Worm (Caenorhabditis elegans) whole organism, L2 larva: ENCODE data around the gene rpac-19.

Experiments used
- alr-1 ChIP-seq: fragments of 150-350 bp; optimal IDR thresholded peaks from 2 replicates; lab custom pipeline; 2014; ENCODE audit warnings: missing biosample characterization, missing genetic modification characterization
- ama-1 ChIP-seq: fragments of 150-350 bp; optimal IDR thresholded peaks from 2 replicates; lab custom pipeline; 2018; ENCODE audit warnings: inconsistent platforms
- blmp-1 ChIP-seq: sonication (generic microtip); optimal IDR thresholded peaks from 2 replicates; lab custom pipeline; 2017; ENCODE audit warnings: missing genetic modification characterization, mild to moderate bottlenecking, missing compliant biosample characterization, antibody characterized with exemption, moderate library complexity; ENCODE audit not compliant: insufficient read depth
- ceh-82 ChIP-seq: fragments of 150-350 bp; optimal IDR thresholded peaks from 2 replicates; lab custom pipeline; 2014; ENCODE audit warnings: missing biosample characterization, missing genetic modification characterization
- egl-27 ChIP-seq: sonication (generic microtip); optimal IDR thresholded peaks from 3 replicates; lab custom pipeline; 2017; ENCODE audit warnings: missing biosample characterization, missing genetic modification reagents, missing genetic modification characterization
- elt-1 ChIP-seq: fragments of 150-350 bp; optimal IDR thresholded peaks from 2 replicates; lab custom pipeline; 2014; ENCODE audit warnings: missing biosample characterization, missing genetic modification characterization
- elt-3 ChIP-seq: sonication (generic microtip); optimal IDR thresholded peaks from 2 replicates; lab custom pipeline; 2017; ENCODE audit warnings: missing biosample characterization, missing genetic modification characterization
- lsy-2 ChIP-seq, 2 experiments: fragments of 150-350 bp in 1 of 2; sonication (generic microtip) in 1 of 2; optimal IDR thresholded peaks; 2 replicates each; lab custom pipeline; 2014 to 2017; ENCODE audit warnings: missing biosample characterization in 2 of 2, missing genetic modification characterization in 2 of 2
- mdl-1 ChIP-seq, 2 experiments: fragments of 150-350 bp in 1 of 2; sonication (generic microtip) in 1 of 2; optimal IDR thresholded peaks; 2 replicates each; lab custom pipeline; 2017; ENCODE audit warnings: missing biosample characterization in 2 of 2, missing genetic modification characterization in 2 of 2
- nhr-10 ChIP-seq: sonication (generic microtip); optimal IDR thresholded peaks from 2 replicates; lab custom pipeline; 2017; ENCODE audit warnings: missing biosample characterization, missing genetic modification characterization
- nhr-23 ChIP-seq: fragments of 150-350 bp; optimal IDR thresholded peaks from 2 replicates; lab custom pipeline; 2014; ENCODE audit warnings: missing biosample characterization, missing genetic modification reagents, missing genetic modification characterization
- nhr-25 ChIP-seq: fragments of 150-350 bp; sonication (generic microtip); optimal IDR thresholded peaks from 3 replicates; lab custom pipeline; 2014; ENCODE audit warnings: missing biosample characterization, missing genetic modification characterization
- sem-4 ChIP-seq: fragments of 150-350 bp; optimal IDR thresholded peaks from 2 replicates; lab custom pipeline; 2014; ENCODE audit warnings: missing biosample characterization, missing genetic modification reagents, missing genetic modification characterization
- sma-9 ChIP-seq, 2 experiments: fragments of 150-350 bp in 1 of 2; sonication (generic microtip) in 1 of 2; optimal IDR thresholded peaks; 2 replicates each; lab custom pipeline; 2014 to 2016; ENCODE audit warnings: missing genetic modification characterization in 2 of 2, mild to moderate bottlenecking in 1 of 2, missing biosample characterization in 1 of 2, missing compliant biosample characterization in 1 of 2, missing genetic modification reagents in 1 of 2, moderate library complexity in 1 of 2

DNA sequence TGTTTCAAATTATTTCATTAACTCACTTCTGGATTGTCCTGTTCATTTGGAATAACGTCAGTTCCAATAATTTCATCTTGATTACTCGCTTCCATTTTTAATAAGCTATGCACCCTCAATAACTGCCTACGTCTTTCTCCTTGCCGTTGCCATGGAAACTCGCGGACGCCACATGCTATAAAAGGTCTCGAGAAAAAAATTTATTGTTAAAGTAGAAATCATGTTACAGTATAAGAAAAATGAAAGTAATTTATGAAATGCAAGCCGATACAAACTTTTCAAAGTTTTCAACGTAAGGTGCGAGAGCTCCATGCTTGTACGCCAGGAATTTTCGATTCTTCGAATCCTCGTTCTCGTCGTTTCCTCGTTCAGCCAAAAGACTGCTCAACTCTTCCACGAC, 17.6 kb downstream of the rpac-19 start, which contains the start of gene bbs-4:
- TF ChIP-seq nhr-25 (tag; lab: Kevin White, UChicago), result no peak
- TF ChIP-seq alr-1 (tag; lab: Kevin White, UChicago), result no peak
- no peak for TF ChIP-seq mdl-1 (tag; optimal IDR thresholded peaks at IDR 0.05; lab: Kevin White, UChicago)
- TF ChIP-seq nhr-23, result no peak
- no peak for TF ChIP-seq elt-1 (tag; lab: Kevin White, UChicago)
- no peak for TF ChIP-seq blmp-1 (tag; lab: Kevin White, UChicago)
- TF ChIP-seq lsy-2 (tag; optimal IDR thresholded peaks at IDR 0.05; lab: Kevin White, UChicago), result no peak
- no peak for TF ChIP-seq sem-4 (tag; lab: Kevin White, UChicago)
- TF ChIP-seq nhr-10 (tag; lab: Kevin White, UChicago), result no peak
- TF ChIP-seq elt-3 (tag; lab: Kevin White, UChicago), result no peak
- TF ChIP-seq ama-1, result no peak
- TF ChIP-seq sma-9 (GFP tag; optimal IDR thresholded peaks at IDR 0.05; lab: Kevin White, UChicago), result no peak
- TF ChIP-seq sma-9 (tag; optimal IDR thresholded peaks at IDR 0.05; lab: Kevin White, UChicago), result no peak
- TF ChIP-seq ceh-82 (tag; lab: Kevin White, UChicago), result no peak
- TF ChIP-seq egl-27 (tag; lab: Kevin White, UChicago), result no peak
